Fruit fly (Drosophila melanogaster) whole organism, embryonic: Measurements from ENCODE around the gene Klp67A.

Experiments
- Antp ChIP-seq: fragments of 200-800 bp; sonication (Bioruptor generic); optimal IDR thresholded peaks from 3 replicates; lab custom pipeline; 2016; ENCODE audit warnings: missing biosample characterization, missing genetic modification characterization
- B-H2 ChIP-seq: fragments of 200-800 bp; sonication (Bioruptor generic); optimal IDR thresholded peaks from 2 replicates; lab custom pipeline; 2018; ENCODE audit warnings: missing biosample characterization, mild to moderate bottlenecking, missing genetic modification characterization
- CG10462 ChIP-seq: fragments of 200-800 bp; sonication (Bioruptor generic); optimal IDR thresholded peaks from 2 replicates; lab custom pipeline; 2016; ENCODE audit warnings: missing biosample characterization, missing genetic modification characterization
- CG10565 ChIP-seq: fragments of 200-800 bp; sonication (Bioruptor generic); optimal IDR thresholded peaks from 3 replicates; lab custom pipeline; 2016; ENCODE audit warnings: missing biosample characterization, mild to moderate bottlenecking, missing genetic modification characterization
- CG11398 ChIP-seq: fragments of 200-800 bp; sonication (Bioruptor generic); optimal IDR thresholded peaks from 2 replicates; lab custom pipeline; 2016; ENCODE audit warnings: missing biosample characterization, missing genetic modification characterization
- CG11456 ChIP-seq: fragments of 200-800 bp; sonication (Bioruptor generic); IDR thresholded peaks from 3 replicates; pipeline ENCODE4 v1.3.6; 2022; ENCODE audit warnings: missing biosample characterization, missing genetic modification characterization
- CG12744 ChIP-seq: fragments of 200-800 bp; sonication (Bioruptor generic); optimal IDR thresholded peaks from 2 replicates; lab custom pipeline; 2016; ENCODE audit warnings: missing biosample characterization, missing genetic modification characterization
- CG13775 ChIP-seq: fragments of 200-800 bp; sonication (Bioruptor generic); optimal IDR thresholded peaks from 3 replicates; lab custom pipeline; 2017; ENCODE audit warnings: missing biosample characterization, mild to moderate bottlenecking, missing genetic modification characterization
- CG14667 ChIP-seq: fragments of 200-800 bp; sonication (Bioruptor generic); IDR thresholded peaks from 2 replicates; pipeline ENCODE4 v1.3.6; 2022; ENCODE audit warnings: missing biosample characterization, missing genetic modification characterization
- CG15073 ChIP-seq: fragments of 200-800 bp; sonication (Bioruptor generic); optimal IDR thresholded peaks from 2 replicates; lab custom pipeline; 2016; ENCODE audit warnings: missing biosample characterization, missing genetic modification characterization
- CG1602 ChIP-seq: fragments of 200-800 bp; sonication (Bioruptor generic); optimal IDR thresholded peaks from 3 replicates; lab custom pipeline; 2016; ENCODE audit warnings: missing biosample characterization, missing genetic modification characterization
- CG16779 ChIP-seq: fragments of 200-800 bp; sonication (Bioruptor generic); IDR thresholded peaks from 2 replicates; pipeline ENCODE4 v1.3.6; 2022; ENCODE audit warnings: missing biosample characterization, missing genetic modification characterization
- CG2129 ChIP-seq: fragments of 200-800 bp; sonication (Bioruptor generic); IDR thresholded peaks from 2 replicates; pipeline ENCODE4 v1.3.6; 2022; ENCODE audit warnings: missing biosample characterization, missing genetic modification characterization; ENCODE audit not compliant: partially characterized antibody
- CG31365 ChIP-seq: fragments of 200-800 bp; sonication (Bioruptor generic); optimal IDR thresholded peaks from 2 replicates; lab custom pipeline; 2018; ENCODE audit warnings: missing biosample characterization, mild to moderate bottlenecking, missing genetic modification characterization
- CG32767 ChIP-seq: fragments of 200-800 bp; sonication (Bioruptor generic); IDR thresholded peaks from 2 replicates; pipeline ENCODE4 v1.3.6; 2022; ENCODE audit warnings: missing biosample characterization, missing genetic modification characterization
- CG4707 ChIP-seq: fragments of 200-800 bp; sonication (Bioruptor generic); optimal IDR thresholded peaks from 2 replicates; lab custom pipeline; 2018; ENCODE audit warnings: missing biosample characterization, mild to moderate bottlenecking, missing genetic modification characterization, moderate library complexity
- CG5180 ChIP-seq: fragments of 200-800 bp; sonication (Bioruptor generic); optimal IDR thresholded peaks from 3 replicates; lab custom pipeline; 2017; ENCODE audit warnings: missing biosample characterization, missing genetic modification characterization, mild to moderate bottlenecking, moderate library complexity, missing genetic modification reagents
- CG5953 ChIP-seq: fragments of 200-800 bp; sonication (Bioruptor generic); IDR thresholded peaks from 2 replicates; pipeline ENCODE4 v1.3.6; 2022; ENCODE audit warnings: missing biosample characterization, missing genetic modification characterization
- CG6683 ChIP-seq: fragments of 200-800 bp; sonication (Bioruptor generic); optimal IDR thresholded peaks from 2 replicates; lab custom pipeline; 2017; ENCODE audit warnings: missing biosample characterization, mild to moderate bottlenecking, missing genetic modification characterization, missing genetic modification reagents
- CG8359 ChIP-seq: fragments of 200-800 bp; sonication (Bioruptor generic); optimal IDR thresholded peaks from 2 replicates; lab custom pipeline; 2017; ENCODE audit warnings: missing biosample characterization, mild to moderate bottlenecking, missing genetic modification characterization, borderline replicate concordance
- CG8944 ChIP-seq: fragments of 200-800 bp; sonication (Bioruptor generic); optimal IDR thresholded peaks from 3 replicates; lab custom pipeline; 2016; ENCODE audit warnings: missing biosample characterization, missing genetic modification characterization
- Dek ChIP-seq: fragments of 200-800 bp; sonication (Bioruptor generic); optimal IDR thresholded peaks from 3 replicates; lab custom pipeline; 2019; ENCODE audit warnings: missing biosample characterization, mild to moderate bottlenecking, missing genetic modification characterization, moderate library complexity
- Dp ChIP-seq: fragments of 200-800 bp; sonication (Bioruptor generic); optimal IDR thresholded peaks from 2 replicates; lab custom pipeline; 2018; ENCODE audit warnings: missing biosample characterization, mild to moderate bottlenecking, missing genetic modification characterization, moderate library complexity
- ERR ChIP-seq: fragments of 200-800 bp; sonication (Bioruptor generic); optimal IDR thresholded peaks from 2 replicates; lab custom pipeline; 2016; ENCODE audit warnings: missing biosample characterization, missing genetic modification characterization
- Ets97D ChIP-seq: fragments of 200-800 bp; sonication (Bioruptor generic); optimal IDR thresholded peaks from 3 replicates; lab custom pipeline; 2016; ENCODE audit warnings: missing biosample characterization, missing genetic modification characterization
- Gsc ChIP-seq: fragments of 200-800 bp; sonication (Bioruptor generic); IDR thresholded peaks from 2 replicates; pipeline ENCODE4 v1.3.6; 2022; ENCODE audit warnings: missing biosample characterization, missing genetic modification characterization
- Scr ChIP-seq: fragments of 200-800 bp; sonication (Bioruptor generic); IDR thresholded peaks from 2 replicates; pipeline ENCODE4 v1.3.6; 2022; ENCODE audit warnings: missing biosample characterization, missing genetic modification characterization; ENCODE audit not compliant: partially characterized antibody
- Sin3A ChIP-seq: fragments of >200 bp; optimal IDR thresholded peaks from 2 replicates; lab custom pipeline; 2018
- TFAM ChIP-seq: fragments of 200-800 bp; sonication (Bioruptor generic); optimal IDR thresholded peaks from 2 replicates; lab custom pipeline; 2017; ENCODE audit warnings: missing biosample characterization, missing genetic modification characterization, inconsistent platforms
- Xbp1 ChIP-seq: fragments of 200-800 bp; sonication (Bioruptor generic); optimal IDR thresholded peaks from 3 replicates; lab custom pipeline; 2016; ENCODE audit warnings: missing biosample characterization, mild to moderate bottlenecking, missing genetic modification characterization
- bbx ChIP-seq: fragments of 200-800 bp; sonication (Bioruptor generic); IDR thresholded peaks from 2 replicates; pipeline ENCODE4 v1.3.6; 2022; ENCODE audit warnings: missing biosample characterization, missing genetic modification characterization; ENCODE audit not compliant: partially characterized antibody
- bowl ChIP-seq: fragments of 200-800 bp; sonication (Bioruptor generic); IDR thresholded peaks from 2 replicates; pipeline ENCODE4 v1.3.6; 2022; ENCODE audit warnings: missing biosample characterization, missing genetic modification characterization
- br ChIP-seq: fragments of >200 bp; optimal IDR thresholded peaks from 2 replicates; lab custom pipeline; 2017
- gem ChIP-seq: fragments of 200-800 bp; sonication (Bioruptor generic); optimal IDR thresholded peaks from 2 replicates; lab custom pipeline; 2019; ENCODE audit warnings: missing biosample characterization, mild to moderate bottlenecking, missing genetic modification characterization, moderate library complexity
- grn ChIP-seq: fragments of 200-800 bp; sonication (Bioruptor generic); optimal IDR thresholded peaks from 3 replicates; lab custom pipeline; 2017; ENCODE audit warnings: missing biosample characterization, missing genetic modification characterization
- gsb-n ChIP-seq: fragments of 200-800 bp; sonication (Bioruptor generic); optimal IDR thresholded peaks from 3 replicates; lab custom pipeline; 2018; ENCODE audit warnings: missing biosample characterization, mild to moderate bottlenecking, missing genetic modification characterization
- hbn ChIP-seq: fragments of 200-800 bp; sonication (Bioruptor generic); IDR thresholded peaks from 2 replicates; pipeline ENCODE4 v1.3.6; 2022; ENCODE audit warnings: missing biosample characterization, missing genetic modification characterization; ENCODE audit not compliant: partially characterized antibody
- insv ChIP-seq, 2 experiments: fragments of 200-800 bp; sonication (Bioruptor generic); optimal IDR thresholded peaks; 3 replicates each; lab custom pipeline; 2016 to 2018; ENCODE audit warnings: missing biosample characterization in 2 of 2, missing genetic modification characterization in 2 of 2
- jumu ChIP-seq: fragments of 200-800 bp; sonication (Bioruptor generic); optimal IDR thresholded peaks from 3 replicates; lab custom pipeline; 2016; ENCODE audit warnings: missing biosample characterization, missing genetic modification characterization
- kni ChIP-seq: fragments of 200-800 bp; sonication (Bioruptor generic); optimal IDR thresholded peaks from 3 replicates; lab custom pipeline; 2017; ENCODE audit warnings: mild to moderate bottlenecking, missing biosample characterization, missing genetic modification reagents, missing genetic modification characterization
- luna ChIP-seq: fragments of 200-800 bp; sonication (Bioruptor generic); optimal IDR thresholded peaks from 2 replicates; lab custom pipeline; 2016; ENCODE audit warnings: missing biosample characterization, missing genetic modification characterization
- mld ChIP-seq: fragments of 200-800 bp; sonication (Bioruptor generic); IDR thresholded peaks from 3 replicates; pipeline ENCODE4 v1.3.6; 2022; ENCODE audit warnings: missing biosample characterization, missing genetic modification characterization; ENCODE audit not compliant: partially characterized antibody
- odd ChIP-seq: fragments of 200-800 bp; sonication (Bioruptor generic); optimal IDR thresholded peaks from 2 replicates; lab custom pipeline; 2017; ENCODE audit warnings: missing biosample characterization, mild to moderate bottlenecking, missing genetic modification characterization
- phol ChIP-seq: fragments of 200-800 bp; sonication (Bioruptor generic); optimal IDR thresholded peaks from 3 replicates; lab custom pipeline; 2018; ENCODE audit warnings: missing biosample characterization, mild to moderate bottlenecking, missing genetic modification characterization, moderate library complexity
- sd ChIP-seq: fragments of 200-800 bp; sonication (Bioruptor generic); optimal IDR thresholded peaks from 3 replicates; lab custom pipeline; 2018; ENCODE audit warnings: missing biosample characterization, mild to moderate bottlenecking, missing genetic modification characterization, moderate library complexity
- shn ChIP-seq: fragments of 200-800 bp; sonication (Bioruptor generic); optimal IDR thresholded peaks from 3 replicates; lab custom pipeline; 2016; ENCODE audit warnings: missing biosample characterization, missing genetic modification characterization
- sob ChIP-seq: fragments of 200-800 bp; sonication (Bioruptor generic); IDR thresholded peaks from 2 replicates; pipeline ENCODE4 v1.3.6; 2022; ENCODE audit warnings: missing biosample characterization, missing genetic modification characterization
- sr ChIP-seq: fragments of 200-800 bp; sonication (Bioruptor generic); IDR thresholded peaks from 3 replicates; pipeline ENCODE4 v1.3.6; 2022; ENCODE audit warnings: missing biosample characterization, missing genetic modification characterization
- tna ChIP-seq: fragments of 200-800 bp; sonication (Bioruptor generic); IDR thresholded peaks from 2 replicates; pipeline ENCODE4 v1.3.6; 2022; ENCODE audit warnings: missing biosample characterization, missing genetic modification characterization; ENCODE audit not compliant: partially characterized antibody
- vfl ChIP-seq: fragments of 200-800 bp; sonication (Bioruptor generic); optimal IDR thresholded peaks from 2 replicates; lab custom pipeline; 2016; ENCODE audit warnings: missing biosample characterization, missing genetic modification characterization
- zen2 ChIP-seq: fragments of 200-800 bp; sonication (Bioruptor generic); IDR thresholded peaks from 3 replicates; pipeline ENCODE4 v1.3.6; 2022; ENCODE audit warnings: missing biosample characterization, missing genetic modification characterization; ENCODE audit not compliant: partially characterized antibody

Gene Klp67A

DNA sequence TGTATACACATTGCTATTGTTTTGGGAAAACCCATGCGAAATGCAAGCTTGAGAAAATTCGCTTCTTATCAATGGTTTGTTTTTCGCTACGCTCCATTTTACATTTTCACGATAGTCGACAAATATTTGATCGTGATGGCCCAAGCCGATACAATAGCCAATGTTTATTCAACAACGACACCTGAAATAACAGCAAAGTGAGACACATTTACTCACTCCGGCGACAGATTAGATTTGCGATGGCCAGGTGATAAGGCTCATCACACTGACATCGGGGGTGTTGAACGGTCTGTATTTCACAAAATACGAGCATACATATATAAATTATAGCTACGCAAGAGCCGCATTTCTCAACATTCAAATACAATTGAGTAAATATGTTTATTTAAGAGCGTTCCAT is 30.3 kb upstream of the Klp67A start (continued):
- TF ChIP-seq mld (GFP tag; lab: Robert Waterston, UW) (no peak), bowl (GFP tag; lab: Robert Waterston, UW) (no peak), CG16779 (GFP tag; lab: Robert Waterston, UW) (0 out of 2 replicates have a peak, but pooled peaks have one; percentile 48), CG32767 (GFP tag; lab: Robert Waterston, UW) (no peak), CG8359 (GFP tag; lab: Kevin White, UChicago) (peak; percentile 56), TFAM (GFP tag; lab: Kevin White, UChicago) (peak; percentile 33), CG8944 (no peak), CG10565 (GFP tag; lab: Kevin White, UChicago) (no peak), CG12744 (GFP tag; lab: Kevin White, UChicago) (peak; percentile 20), Dp (GFP tag; lab: Kevin White, UChicago) (no peak), tna (no peak), odd (peak; percentile 47), Dek (tag; lab: Kevin White, UChicago) (peak; percentile 40), Ets97D (GFP tag; lab: Kevin White, UChicago) (no peak), sd (tag; lab: Kevin White, UChicago) (no peak), luna (peak; percentile 82), CG10462 (no peak), Antp (GFP tag; lab: Kevin White, UChicago) (peak; percentile 28), CG5180 (peak; percentile 69), sob (GFP tag; lab: Robert Waterston, UW) (peak; percentile 76), jumu (no peak), Scr (GFP tag; lab: Robert Waterston, UW) (no peak), Sin3A (lab: Kevin White, UChicago) (no peak), CG13775 (peak; percentile 20), CG14667 (GFP tag; lab: Robert Waterston, UW) (no peak), CG11398 (GFP tag; lab: Kevin White, UChicago) (peak; percentile 41), vfl (GFP tag; lab: Kevin White, UChicago) (peak; percentile 19), CG31365 (tag; lab: Kevin White, UChicago) (peak; percentile 82), CG5953 (0 out of 2 replicates have a peak, but pooled peaks have one; percentile 38), br (lab: Kevin White, UChicago) (no peak), gem (tag; lab: Kevin White, UChicago) (peak; percentile 47), zen2 (GFP tag; lab: Robert Waterston, UW) (no peak), phol (no peak), CG1602 (GFP tag; lab: Kevin White, UChicago) (no peak), Xbp1 (GFP tag; lab: Kevin White, UChicago) (no peak), Gsc (no peak), grn (GFP tag; lab: Kevin White, UChicago) (peak; percentile 94), CG11456 (GFP tag; lab: Robert Waterston, UW) (no peak; the same call in 2 of the 3 replicates), sr (GFP tag; lab: Robert Waterston, UW) (0 out of 3 replicates have a peak, but pooled peaks have one; percentile 47), hbn (GFP tag; lab: Robert Waterston, UW) (no peak), gsb-n (peak; percentile 38), shn (no peak), ERR (GFP tag; lab: Kevin White, UChicago) (peak; percentile 49), insv (GFP tag; optimal IDR thresholded peaks at IDR 0.05; lab: Kevin White, UChicago) (no peak), bbx (GFP tag; lab: Robert Waterston, UW) (no peak), kni (GFP tag; lab: Kevin White, UChicago) (peak; percentile 26), CG15073 (no peak), CG6683 (GFP tag; lab: Kevin White, UChicago) (peak; percentile 81), B-H2 (GFP tag; lab: Kevin White, UChicago) (peak; percentile 65), CG2129 (no peak), CG4707 (GFP tag; lab: Kevin White, UChicago) (peak; percentile 34)
